Worm (Caenorhabditis elegans) whole organism, L4/young adult: Measurements from ENCODE around the gene fbxa-154.
"Not testable (repeated sequence)": the region's sequence is repeated elsewhere in the genome, so short reads cannot be mapped to it uniquely, and the experiment has no call there.

Experiments
- W03F9.2 ChIP-seq: fragments of 150-350 bp; optimal IDR thresholded peaks from 2 replicates; lab custom pipeline; 2014; ENCODE audit warnings: missing biosample characterization, missing genetic modification characterization
- him-1 ChIP-seq: sonication (generic microtip); optimal IDR thresholded peaks from 2 replicates; lab custom pipeline; 2016; ENCODE audit warnings: missing genotype, missing genetic modification reagents, missing genetic modification characterization, missing compliant biosample characterization

DNA sequence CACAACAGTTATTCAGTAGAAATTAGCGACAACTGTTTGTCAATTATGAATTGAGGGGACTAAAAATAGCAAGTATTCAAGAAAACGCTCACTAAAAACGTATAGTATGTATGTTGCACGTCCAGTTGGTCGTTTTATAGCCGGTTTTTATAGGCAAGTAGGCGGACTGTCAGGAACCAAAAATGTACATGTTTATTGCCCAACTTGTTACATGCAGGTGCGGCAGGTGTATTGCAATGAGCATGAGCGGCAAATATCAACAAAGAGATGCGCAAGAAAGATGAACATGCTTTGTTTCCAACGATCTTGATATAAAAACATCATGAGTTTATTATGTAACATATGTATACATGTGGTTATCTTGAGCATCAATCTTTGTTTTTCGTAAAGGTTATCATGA, 5.2 kb downstream of the fbxa-154 start, which contains the start of gene B0391.14:
- TF ChIP-seq him-1, W03F9.2 (tag; lab: Kevin White, UChicago): not testable (repeated sequence)
